Worm (Caenorhabditis elegans): ENCODE data around the gene odd-2.
A peak's percentile ranks its signal among the peaks of the same experiment; 100 is the strongest.

odd-2 gene

ce11 chrX:6167376-6167775, 7.0 kb upstream of the odd-2 start:
- TF ChIP-seq flt-1 (GFP tag; IDR thresholded peaks at IDR 0.05) (no peak), ztf-23 (GFP tag; IDR thresholded peaks at IDR 0.05) (no peak), cog-1 (tag; optimal IDR thresholded peaks at IDR 0.05) (no peak), ref-1 (GFP tag; conservative IDR thresholded peaks at IDR 0.05) (no peak), ztf-29 (GFP tag; IDR thresholded peaks at IDR 0.05) (no peak)

- TF ChIP-seq flt-1 (GFP tag; IDR thresholded peaks at IDR 0.05) (no peak), tab-1 (GFP tag; IDR thresholded peaks at IDR 0.05) (no peak), klf-2 (GFP tag; conservative IDR thresholded peaks at IDR 0.05) (no peak), T22C8.4 (GFP tag; IDR thresholded peaks at IDR 0.05) (no peak), ref-1 (GFP tag; conservative IDR thresholded peaks at IDR 0.05) (no peak), cog-1 (tag; optimal IDR thresholded peaks at IDR 0.05) (no peak), med-1 (GFP tag; optimal IDR thresholded peaks at IDR 0.05; ENCODE audit: insufficient read depth) (no peak)
Measured at ce11 chrX:6162037-6162436, 1.7 kb upstream of the odd-2 start.

ce11 chrX:6159562-6159961, 765 bp downstream of the odd-2 start:
- TF ChIP-seq flt-1 (GFP tag; IDR thresholded peaks at IDR 0.05) (no peak), T22C8.4 (GFP tag; IDR thresholded peaks at IDR 0.05) (no peak), tab-1 (GFP tag; IDR thresholded peaks at IDR 0.05) (no peak), ref-1 (GFP tag; conservative IDR thresholded peaks at IDR 0.05) (no peak), ztf-23 (GFP tag; IDR thresholded peaks at IDR 0.05) (no peak), ztf-29 (GFP tag; IDR thresholded peaks at IDR 0.05) (no peak), med-1 (GFP tag; optimal IDR thresholded peaks at IDR 0.05; ENCODE audit: insufficient read depth) (no peak), klf-2 (GFP tag; conservative IDR thresholded peaks at IDR 0.05) (no peak), cog-1 (tag; optimal IDR thresholded peaks at IDR 0.05) (no peak)

ce11 chrX:6157411-6157916, 2.9 kb downstream of the odd-2 start:
- TF ChIP-seq ztf-23 (GFP tag; IDR thresholded peaks at IDR 0.05) = no peak
- no peak for TF ChIP-seq ztf-29 (GFP tag; IDR thresholded peaks at IDR 0.05)
- no peak for TF ChIP-seq tab-1 (GFP tag; IDR thresholded peaks at IDR 0.05)
- no peak for TF ChIP-seq klf-2 (GFP tag; conservative IDR thresholded peaks at IDR 0.05)
- no peak for TF ChIP-seq cog-1 (tag; optimal IDR thresholded peaks at IDR 0.05)
- no peak for TF ChIP-seq ref-1 (GFP tag; conservative IDR thresholded peaks at IDR 0.05)
- TF ChIP-seq flt-1 (GFP tag; IDR thresholded peaks at IDR 0.05) = no peak
- TF ChIP-seq med-1 (GFP tag; optimal IDR thresholded peaks at IDR 0.05; ENCODE audit: insufficient read depth) = no peak
- TF ChIP-seq T22C8.4 (GFP tag; IDR thresholded peaks at IDR 0.05) = no peak

- TF ChIP-seq T22C8.4 (GFP tag; IDR thresholded peaks at IDR 0.05) (no peak), ztf-29 (GFP tag; IDR thresholded peaks at IDR 0.05) (no peak), med-1 (GFP tag; optimal IDR thresholded peaks at IDR 0.05; ENCODE audit: insufficient read depth) (no peak), klf-2 (GFP tag; conservative IDR thresholded peaks at IDR 0.05) (no peak), tab-1 (GFP tag; IDR thresholded peaks at IDR 0.05) (no peak), ztf-23 (GFP tag; IDR thresholded peaks at IDR 0.05) (no peak), ref-1 (GFP tag; conservative IDR thresholded peaks at IDR 0.05) (no peak), flt-1 (GFP tag; IDR thresholded peaks at IDR 0.05) (no peak), cog-1 (tag; optimal IDR thresholded peaks at IDR 0.05) (no peak)
Measured at ce11 chrX:6155436-6155835, 4.9 kb downstream of the odd-2 start.

ce11 chrX:6150949-6151519, 9.3 kb downstream of the odd-2 start:
- TF ChIP-seq ref-1 (GFP tag; conservative IDR thresholded peaks at IDR 0.05) = no peak
- no peak for TF ChIP-seq T22C8.4 (GFP tag; IDR thresholded peaks at IDR 0.05)
- TF ChIP-seq tab-1 (GFP tag; IDR thresholded peaks at IDR 0.05) = no peak
- no peak for TF ChIP-seq med-1 (GFP tag; optimal IDR thresholded peaks at IDR 0.05; ENCODE audit: insufficient read depth)
- no peak for TF ChIP-seq ztf-29 (GFP tag; IDR thresholded peaks at IDR 0.05)
- no peak for TF ChIP-seq cog-1 (tag; optimal IDR thresholded peaks at IDR 0.05)
- TF ChIP-seq klf-2 (GFP tag; conservative IDR thresholded peaks at IDR 0.05) = no peak
- no peak for TF ChIP-seq ztf-23 (GFP tag; IDR thresholded peaks at IDR 0.05)
- no peak for TF ChIP-seq flt-1 (GFP tag; IDR thresholded peaks at IDR 0.05)

- TF ChIP-seq ztf-23 (GFP tag; IDR thresholded peaks at IDR 0.05) (no peak), T22C8.4 (GFP tag; IDR thresholded peaks at IDR 0.05) (no peak), ref-1 (GFP tag; conservative IDR thresholded peaks at IDR 0.05) (no peak), med-1 (GFP tag; optimal IDR thresholded peaks at IDR 0.05; ENCODE audit: insufficient read depth) (no peak), tab-1 (GFP tag; IDR thresholded peaks at IDR 0.05) (no peak), flt-1 (GFP tag; IDR thresholded peaks at IDR 0.05) (no peak), klf-2 (GFP tag; conservative IDR thresholded peaks at IDR 0.05) (no peak), ztf-29 (GFP tag; IDR thresholded peaks at IDR 0.05) (no peak), cog-1 (tag; optimal IDR thresholded peaks at IDR 0.05) (no peak)
Measured at ce11 chrX:6150449-6150848, 9.9 kb downstream of the odd-2 start, which contains the start of gene tag-275. Gene tag-275 (minus strand): TSS chrX:6150549.

ce11 chrX:6145921-6146320, 14.4 kb downstream of the odd-2 start:
- TF ChIP-seq flt-1 (GFP tag; IDR thresholded peaks at IDR 0.05) (no peak), med-1 (GFP tag; optimal IDR thresholded peaks at IDR 0.05; ENCODE audit: insufficient read depth) (no peak), ref-1 (GFP tag; conservative IDR thresholded peaks at IDR 0.05) (no peak), T22C8.4 (GFP tag; IDR thresholded peaks at IDR 0.05) (no peak), cog-1 (tag; optimal IDR thresholded peaks at IDR 0.05) (no peak)

ce11 chrX:6138243-6138642, 22.1 kb downstream of the odd-2 start, which contains the start of gene Y72A10A.1:
Gene Y72A10A.1 (minus strand): TSS chrX:6138343.
- TF ChIP-seq ztf-29 (GFP tag; IDR thresholded peaks at IDR 0.05) (no peak), flt-1 (GFP tag; IDR thresholded peaks at IDR 0.05) (no peak), ztf-23 (GFP tag; IDR thresholded peaks at IDR 0.05) (no peak), klf-2 (GFP tag; conservative IDR thresholded peaks at IDR 0.05) (no peak)

- TF ChIP-seq cog-1 (tag; optimal IDR thresholded peaks at IDR 0.05) (no peak), tab-1 (GFP tag; IDR thresholded peaks at IDR 0.05) (no peak), med-1 (GFP tag; optimal IDR thresholded peaks at IDR 0.05; ENCODE audit: insufficient read depth) (no peak), ref-1 (GFP tag; conservative IDR thresholded peaks at IDR 0.05) (no peak), ztf-23 (GFP tag; IDR thresholded peaks at IDR 0.05) (no peak), klf-2 (GFP tag; conservative IDR thresholded peaks at IDR 0.05) (no peak), ztf-29 (GFP tag; IDR thresholded peaks at IDR 0.05) (no peak), flt-1 (GFP tag; IDR thresholded peaks at IDR 0.05) (0 out of 2 replicates have a peak, but pooled peaks have one; percentile 34)
Measured at ce11 chrX:6134423-6134822, 25.9 kb downstream of the odd-2 start.
